Worm (Caenorhabditis elegans): Measurements from ENCODE around the gene fbxa-135.

ce11 chrV:15388820-15389384 is 13.2 kb upstream of the fbxa-135 start, which contains the start of gene srh-170:
- TF ChIP-seq ama-1 (optimal IDR thresholded peaks at IDR 0.05) (no peak), flt-1 (GFP tag; IDR thresholded peaks at IDR 0.05) (no peak), hmg-4 (GFP tag; optimal IDR thresholded peaks at IDR 0.05) (no peak), scrt-1 (GFP tag; IDR thresholded peaks at IDR 0.05) (0 out of 2 replicates have a peak, but pooled peaks have one; percentile 29)

All from whole organism, early embryonic.